Fruit fly (Drosophila melanogaster) whole organism, larva: ENCODE results near the gene Tom.

Experiments used
- noc ChIP-seq: fragments of 200-800 bp; sonication (Bioruptor generic); optimal IDR thresholded peaks from 3 replicates; lab custom pipeline; 2019; ENCODE audit warnings: missing biosample characterization, mild to moderate bottlenecking, missing genetic modification characterization, moderate library complexity

Tom gene

dm6 chr3L:15011638-15012335 is 42.6 kb downstream of the Tom start:
- peak; percentile 74 for TF ChIP-seq noc (tag; lab: Kevin White, UChicago)

- no peak for TF ChIP-seq noc (tag; lab: Kevin White, UChicago)
Observed at dm6 chr3L:15013296-15013695, 44.2 kb downstream of the Tom start.

dm6 chr3L:15013957-15014692 is 45.0 kb downstream of the Tom start, which contains the start of gene Reck:
Gene Reck, minus strand, starts transcription at chr3L:15014062.
- no peak for TF ChIP-seq noc (tag; lab: Kevin White, UChicago)
